Worm (Caenorhabditis elegans): ENCODE measurements around the gene C18E9.2.

- TF ChIP-seq dpl-1 (GFP tag; optimal IDR thresholded peaks at IDR 0.05) (no peak), pha-4 (tag; optimal IDR thresholded peaks at IDR 0.05) (no peak)
Measured at ce11 chrII:8951270-8951669, 13.5 kb upstream of the C18E9.2 start.
